Worm (Caenorhabditis elegans) whole organism, dauer: ENCODE measurements around the gene cpg-1.

Experiments used
- unc-62 ChIP-seq: sonication (generic microtip); optimal IDR thresholded peaks from 2 replicates; lab custom pipeline; 2017; ENCODE audit warnings: missing biosample characterization, missing genetic modification reagents, missing genetic modification characterization

Gene cpg-1

DNA sequence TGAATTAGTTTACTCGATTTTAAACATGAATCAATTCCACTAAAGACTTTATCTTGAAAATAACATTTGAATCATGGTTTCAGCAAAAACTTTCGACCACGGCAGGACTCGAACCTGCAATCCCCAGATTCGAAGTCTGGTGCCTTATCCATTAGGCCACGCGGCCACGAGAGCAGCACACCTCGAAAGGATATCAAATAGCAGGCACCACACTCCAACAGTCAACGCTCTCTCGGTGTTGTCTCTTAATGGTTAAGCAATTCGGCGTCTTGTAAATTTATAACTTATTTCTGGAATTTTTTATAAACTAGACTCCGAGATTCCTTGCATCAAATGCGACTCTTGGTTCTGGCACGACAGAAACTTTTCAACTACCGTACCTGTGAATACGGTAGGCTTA, 18.4 kb upstream of the cpg-1 start:
- TF ChIP-seq unc-62 = no peak

DNA sequence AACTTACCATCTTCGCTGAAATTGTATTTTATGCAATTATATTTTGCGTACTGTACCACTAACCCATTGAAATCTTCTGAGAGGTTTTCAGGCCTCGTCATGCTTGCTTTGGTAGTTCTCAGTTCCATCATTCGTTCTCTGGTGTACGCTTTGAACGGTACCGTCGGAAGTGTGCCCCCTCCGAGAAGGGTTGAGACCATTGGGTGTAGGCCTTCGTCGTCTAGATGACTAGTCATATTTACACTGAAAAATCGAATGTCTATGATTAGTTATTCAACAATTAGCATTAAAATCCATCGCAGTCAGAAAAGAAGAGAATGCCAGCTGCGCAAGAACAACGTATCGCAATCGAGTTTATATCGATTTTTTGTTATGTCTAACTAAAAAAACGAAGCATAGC, 14.3 kb upstream of the cpg-1 start, which contains the start of gene ifet-1:
Gene ifet-1, minus strand, starts transcription at position 243 of the 400 bp plus-strand sequence.
- TF ChIP-seq unc-62 = no peak

DNA sequence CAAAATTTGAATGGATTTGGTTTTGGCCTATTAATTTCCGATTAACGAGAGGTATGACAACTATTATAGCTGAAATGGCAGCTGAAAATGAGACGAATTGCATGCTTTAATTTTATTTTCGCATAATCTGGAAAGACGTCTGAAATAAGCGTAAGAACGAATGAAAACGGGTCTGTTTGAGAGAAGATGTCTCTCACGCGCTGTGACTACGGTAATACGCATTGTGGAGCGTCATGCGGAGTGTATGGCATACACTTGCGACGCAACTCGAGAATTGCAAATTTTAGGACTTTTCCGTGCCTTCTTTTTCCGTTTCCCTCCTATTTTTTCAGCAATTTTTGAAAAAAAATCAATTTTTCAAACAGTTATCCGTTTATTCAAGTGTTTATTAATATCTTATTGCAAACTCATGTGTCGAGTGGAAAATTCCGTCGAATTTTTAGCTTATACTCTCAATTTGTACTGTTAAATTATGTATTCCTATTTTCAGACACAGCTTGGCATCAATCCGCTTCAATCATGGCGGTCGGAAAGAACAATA, 13.7 kb upstream of the cpg-1 start, which contains the start of gene rps-1:
Gene rps-1, plus strand, starts transcription at position 491 of the 541 bp plus-strand sequence.
- TF ChIP-seq unc-62 = no peak

DNA sequence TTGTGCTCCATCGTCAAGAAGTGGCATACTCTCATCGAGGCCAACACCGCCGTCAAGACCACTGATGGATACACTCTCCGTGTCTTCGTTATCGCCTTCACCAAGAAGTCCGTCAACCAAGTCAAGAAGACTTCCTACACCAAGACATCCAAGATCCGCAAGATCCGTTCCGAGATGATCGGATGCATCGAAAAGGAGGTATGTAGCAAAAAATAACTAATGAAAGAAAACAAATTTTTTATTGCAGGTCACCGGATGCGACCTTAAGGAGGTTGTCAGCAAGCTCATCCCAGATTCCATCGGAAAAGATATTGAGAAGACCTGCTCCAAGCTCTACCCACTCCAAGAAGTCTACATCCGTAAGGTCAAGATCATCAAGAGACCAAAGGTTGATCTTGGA, 12.8 kb upstream of the cpg-1 start:
- TF ChIP-seq unc-62 = no peak

DNA sequence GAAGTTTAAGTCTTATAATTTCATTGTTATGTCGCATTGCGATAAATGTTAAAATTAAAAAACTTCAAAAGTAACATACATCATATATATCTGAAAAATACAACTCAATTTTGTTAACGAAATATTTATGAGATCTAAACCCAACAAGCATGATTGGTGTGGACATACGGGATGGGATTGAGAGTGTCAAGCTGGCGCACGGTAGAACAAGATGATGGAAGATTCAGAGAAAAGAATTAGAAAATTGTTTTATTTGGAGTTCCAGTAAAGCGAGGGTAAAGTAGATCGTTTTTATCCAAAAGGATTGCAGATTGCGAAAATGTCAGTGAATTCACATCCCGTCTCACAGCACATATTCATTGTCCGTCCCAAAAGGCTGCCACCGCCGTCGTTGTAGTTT, 12.4 kb upstream of the cpg-1 start:
- no peak for TF ChIP-seq unc-62

DNA sequence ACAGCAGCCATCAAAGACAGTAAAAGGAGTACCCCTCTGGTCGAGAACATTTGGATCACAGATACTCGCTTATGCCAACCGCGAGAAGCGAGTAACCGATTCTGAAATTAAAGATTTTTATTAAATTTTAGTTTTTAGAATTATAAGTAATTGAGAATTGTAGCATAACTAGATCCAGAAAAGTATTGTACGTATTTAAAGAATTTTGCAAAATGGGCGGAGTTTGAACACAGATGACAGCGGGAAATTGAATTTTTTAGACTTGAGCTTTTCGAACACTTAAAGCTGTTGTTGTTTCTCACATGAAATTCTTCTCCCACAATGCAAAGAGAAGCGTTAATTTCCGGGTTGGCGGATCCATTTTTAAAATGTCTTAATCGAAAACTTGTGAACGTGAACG, 11.7 kb upstream of the cpg-1 start, which contains the start of gene ins-17:
Gene ins-17, minus strand, starts transcription at position 101 of the 400 bp plus-strand sequence.
- TF ChIP-seq unc-62 = no peak

DNA sequence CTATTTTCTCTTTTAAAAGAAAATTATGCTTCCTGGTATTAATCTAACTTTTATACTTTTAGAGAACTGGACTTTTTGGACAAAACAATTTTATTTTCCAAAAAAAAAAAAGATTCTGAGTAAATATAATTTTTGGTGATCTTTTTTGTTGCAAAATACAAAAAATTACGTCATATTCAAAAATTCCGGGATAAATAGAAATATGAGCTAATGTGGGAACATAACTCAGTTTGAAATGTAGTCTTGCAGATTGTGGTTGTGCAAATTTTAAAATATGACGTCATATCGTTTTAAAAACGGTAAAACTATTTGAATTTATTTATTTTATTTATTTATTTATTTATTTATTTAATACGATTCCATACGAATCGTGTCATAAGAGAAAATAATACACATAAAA, 7.4 kb upstream of the cpg-1 start:
- no peak for TF ChIP-seq unc-62

DNA sequence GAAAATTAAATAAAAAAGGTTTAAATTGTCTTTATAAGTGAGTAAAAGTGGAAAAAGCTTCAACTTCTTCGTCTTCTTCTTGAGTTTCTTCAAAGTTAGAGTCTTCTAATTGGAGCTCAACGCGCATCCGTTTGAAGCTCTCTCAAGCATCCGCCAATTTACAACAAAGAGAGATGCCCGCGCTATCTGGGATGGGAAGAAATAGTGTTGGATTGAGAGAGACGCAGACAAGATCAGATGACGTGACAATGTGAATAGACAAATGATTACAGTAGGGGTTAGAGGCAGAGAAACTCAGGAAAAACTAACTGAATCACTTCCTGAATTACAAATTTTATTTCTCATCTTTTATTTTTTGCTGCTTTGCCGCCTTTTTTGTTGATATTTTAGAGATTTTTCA, 6.2 kb upstream of the cpg-1 start:
- no peak for TF ChIP-seq unc-62

DNA sequence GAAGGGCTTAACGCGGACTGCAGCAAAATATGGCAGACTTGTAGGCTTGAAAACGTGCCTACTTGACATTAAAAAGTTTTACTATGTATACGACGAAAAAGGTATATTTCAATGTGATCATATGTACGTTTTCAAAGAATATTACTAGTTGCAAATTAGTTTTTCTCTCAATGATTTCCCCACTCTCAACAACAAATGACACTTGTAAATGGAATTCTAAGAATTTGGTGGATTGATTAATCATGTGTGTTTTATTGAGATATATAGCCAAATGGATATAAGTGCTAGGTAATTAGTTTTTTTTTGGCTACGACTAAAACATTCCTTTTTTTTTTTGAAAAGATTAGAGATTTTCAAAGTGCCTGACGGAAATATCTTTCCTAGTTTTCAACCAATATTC, 1.9 kb upstream of the cpg-1 start:
- TF ChIP-seq unc-62 = no peak

DNA sequence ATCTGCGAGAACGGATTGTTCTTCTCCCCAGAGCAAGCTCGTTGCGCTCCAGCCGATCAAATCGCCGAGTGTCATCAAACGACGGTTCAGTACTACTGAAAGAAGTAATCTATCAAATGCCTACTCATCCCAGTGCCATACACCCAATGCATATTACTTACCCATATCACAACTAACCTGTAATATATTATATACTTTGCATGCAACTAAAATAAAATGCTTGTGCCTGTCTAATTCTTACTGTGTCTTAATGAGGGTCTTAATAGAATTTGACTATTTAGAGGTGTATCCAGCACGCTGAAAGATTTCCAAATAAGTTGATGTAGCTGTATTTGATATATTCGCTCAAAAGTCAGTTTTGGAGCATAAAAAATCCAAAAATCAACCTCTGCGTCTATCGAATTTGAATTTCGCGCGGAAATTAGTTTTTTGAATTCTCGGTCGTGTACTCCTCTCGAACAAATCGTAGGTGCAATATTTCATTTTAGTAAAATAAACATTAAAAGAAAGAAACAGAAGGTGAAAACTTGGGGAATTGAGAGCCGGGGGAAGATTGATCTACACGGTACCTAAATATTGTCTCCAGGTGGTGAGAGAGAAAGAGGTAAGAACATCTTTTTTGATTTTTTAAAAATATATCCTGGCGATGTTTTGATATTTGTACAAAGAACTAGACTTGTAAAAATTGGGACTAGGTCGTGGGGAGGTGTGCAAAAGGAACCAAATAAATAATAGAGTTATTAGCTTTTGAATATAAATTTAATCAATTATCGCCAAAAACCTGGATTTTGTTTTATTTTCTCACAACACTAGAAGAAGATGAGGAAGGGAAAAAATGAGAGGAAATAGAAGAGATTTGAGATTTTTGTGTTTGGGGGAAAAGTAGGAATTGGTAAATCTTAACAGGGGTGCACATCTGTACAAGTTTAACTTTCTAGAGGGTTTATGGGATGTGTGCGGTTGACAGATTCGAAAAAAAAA, 2.3 kb downstream of the cpg-1 start:
- no peak for TF ChIP-seq unc-62

DNA sequence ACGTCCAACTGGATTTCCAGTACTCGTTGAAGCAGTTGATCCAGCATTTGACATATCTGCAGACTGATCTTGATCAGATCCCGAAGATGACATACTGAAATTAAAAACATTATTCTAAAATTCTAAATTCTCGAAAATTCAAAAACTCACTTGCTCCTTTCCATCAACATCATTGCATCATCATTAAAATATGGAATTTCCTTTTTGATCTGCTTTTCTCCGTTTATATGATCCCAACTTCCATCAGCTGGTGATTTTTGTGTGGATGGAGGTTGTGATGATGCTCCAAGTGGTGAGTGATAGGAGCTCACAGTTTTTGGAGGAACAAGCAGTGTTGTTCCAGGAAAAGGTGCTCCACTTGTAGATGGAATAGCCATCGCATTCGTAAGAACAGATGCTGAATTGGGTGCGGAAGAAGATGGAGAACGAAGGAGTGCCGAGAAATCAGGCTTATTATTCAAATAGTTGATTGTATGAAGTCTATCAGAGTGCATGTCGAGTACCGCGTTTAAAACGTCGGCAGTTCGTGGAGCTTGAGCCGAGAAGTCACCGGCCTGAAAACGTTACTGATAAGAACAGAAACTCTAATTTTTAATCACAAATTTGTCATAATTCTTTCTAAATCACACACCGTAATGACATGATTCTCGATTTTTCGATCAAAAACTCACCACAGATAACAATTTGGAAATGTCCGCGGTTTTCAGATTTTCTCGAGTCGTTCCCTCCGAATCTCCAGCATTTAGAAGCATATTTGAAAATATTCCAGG, 4.0 kb downstream of the cpg-1 start:
- TF ChIP-seq unc-62 = no peak

DNA sequence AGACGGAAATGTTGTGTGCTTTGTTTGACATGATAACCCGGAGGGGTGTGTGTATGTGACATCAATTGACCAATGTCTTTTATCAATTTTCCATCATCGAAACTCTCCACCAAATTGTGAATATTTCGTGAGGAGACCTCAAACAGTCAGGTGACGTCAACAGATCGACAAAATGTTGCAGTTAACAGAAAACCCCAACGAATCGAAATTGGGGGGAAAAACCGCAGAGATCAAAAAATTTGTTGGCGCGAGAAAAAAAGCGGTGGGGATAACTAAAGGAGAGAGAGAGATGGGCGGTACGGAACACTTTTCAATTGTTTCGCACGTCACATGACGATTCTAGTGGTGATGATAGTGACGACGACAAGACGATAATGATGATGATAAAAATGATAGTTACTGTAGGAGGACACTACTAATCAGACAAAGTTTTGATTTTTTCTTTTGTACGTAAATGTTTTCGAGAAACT, 5.4 kb downstream of the cpg-1 start:
- TF ChIP-seq unc-62 = no peak

DNA sequence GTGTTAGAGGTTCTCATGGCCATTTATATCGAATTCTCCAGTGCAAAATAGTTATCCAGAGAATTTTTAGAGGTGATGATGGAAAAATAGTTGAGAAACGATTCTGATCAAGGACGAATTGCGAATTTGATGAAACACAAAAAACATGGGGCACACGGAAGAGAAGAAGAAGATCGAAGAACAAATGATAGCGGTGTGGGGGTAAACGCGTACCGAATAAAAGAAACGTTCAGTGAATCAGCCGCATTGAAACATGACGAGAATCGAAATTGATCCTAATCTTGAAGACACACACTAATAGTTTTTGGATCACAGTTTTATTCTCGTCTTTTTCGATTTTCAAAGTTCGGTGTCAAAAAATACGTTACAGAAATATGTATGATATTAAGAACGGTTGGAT, 6.1 kb downstream of the cpg-1 start:
- TF ChIP-seq unc-62 = no peak

DNA sequence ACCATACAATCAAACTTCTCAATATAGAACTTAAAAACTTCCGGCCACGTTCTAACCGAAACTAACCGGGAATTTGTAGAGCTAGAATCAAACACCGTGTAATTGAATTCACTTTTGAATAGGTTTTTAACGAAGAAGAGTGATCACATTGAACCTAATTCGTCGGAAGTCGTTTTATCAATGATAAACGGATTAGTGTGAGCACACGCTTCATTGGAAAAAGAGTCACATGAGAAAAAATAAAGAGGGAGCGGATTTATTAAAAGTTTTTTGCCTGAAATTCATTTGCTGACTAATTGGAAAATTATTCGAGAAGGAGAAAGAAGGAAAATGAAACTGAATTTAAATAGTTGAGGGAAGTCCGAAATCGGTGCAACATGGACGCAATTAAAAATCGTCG, 6.5 kb downstream of the cpg-1 start:
- TF ChIP-seq unc-62 = no peak

DNA sequence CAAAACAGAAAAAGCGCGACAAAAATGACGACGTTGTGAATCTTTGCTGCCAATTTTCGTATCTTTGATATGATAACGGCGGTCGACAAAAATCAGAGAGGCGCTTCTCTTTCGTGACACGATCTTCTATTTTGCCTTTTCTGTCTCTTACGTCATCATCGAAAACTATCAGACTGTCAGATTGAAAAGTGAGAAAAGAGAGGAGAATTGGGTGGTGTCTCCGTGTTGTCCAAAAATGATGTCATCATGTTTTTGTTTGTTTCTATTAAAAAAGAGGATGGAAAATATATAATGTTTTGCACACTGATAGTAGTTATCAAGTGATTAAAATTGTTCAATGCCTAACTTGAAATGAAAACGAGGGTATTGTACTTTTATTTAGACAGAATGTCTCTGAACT, 6.9 kb downstream of the cpg-1 start:
- no peak for TF ChIP-seq unc-62

DNA sequence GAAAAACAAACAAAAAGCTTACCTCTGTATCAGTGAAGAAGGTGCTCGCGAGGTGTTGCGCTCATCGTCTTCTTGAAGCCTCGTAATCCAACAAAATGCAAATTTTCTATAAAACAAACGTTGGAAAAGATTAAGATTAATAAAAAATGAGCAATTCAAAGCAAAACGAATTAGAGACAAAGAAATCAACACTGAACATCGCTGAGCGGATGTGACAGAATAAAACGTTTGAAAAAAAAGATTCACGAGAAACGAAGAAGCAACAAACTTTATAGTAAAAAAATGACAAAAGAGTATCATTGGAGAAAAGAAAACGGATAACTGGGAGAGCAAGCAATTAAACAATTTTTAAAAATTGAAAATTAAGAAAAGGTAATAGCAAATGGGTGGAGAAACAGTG, 9.8 kb downstream of the cpg-1 start, which contains the start of the genes C07G2.5 and atf-7:
Gene C07G2.5, minus strand, starts transcription at position 101 of the 400 bp plus-strand sequence.
Gene atf-7, minus strand, starts transcription at position 108 of the 400 bp plus-strand sequence.
- TF ChIP-seq unc-62 = no peak
